Worm (Caenorhabditis elegans) whole organism, young adult: ENCODE results near the gene F55A4.13.

Experiments used
- B0261.1 ChIP-seq: sonication (generic microtip); optimal IDR thresholded peaks from 2 replicates; lab custom pipeline; 2016; ENCODE audit warnings: mild to moderate bottlenecking, missing genetic modification characterization, moderate library complexity, missing compliant biosample characterization
- B0336.3 ChIP-seq: fragments of 200-800 bp; sonication (Bioruptor generic); IDR thresholded peaks from 2 replicates; pipeline ENCODE4 v1.3.6; 2022; ENCODE audit warnings: missing genetic modification characterization, missing compliant biosample characterization
- C06A6.2 ChIP-seq: fragments of 200-800 bp; sonication (Bioruptor generic); conservative IDR thresholded peaks from 2 replicates; pipeline ENCODE4 v1.3.6; 2022; ENCODE audit warnings: missing genetic modification characterization, missing compliant biosample characterization
- C17E4.6 ChIP-seq: fragments of 200-800 bp; sonication (Bioruptor generic); IDR thresholded peaks from 2 replicates; pipeline ENCODE4 v1.3.6; 2022; ENCODE audit warnings: missing genetic modification reagents, missing genetic modification characterization, missing compliant biosample characterization
- F10E7.11 ChIP-seq: sonication (generic microtip); optimal IDR thresholded peaks from 2 replicates; lab custom pipeline; 2017; ENCODE audit warnings: mild to moderate bottlenecking, missing genetic modification characterization, moderate library complexity, missing compliant biosample characterization
- K11D2.4 ChIP-seq: fragments of 200-800 bp; sonication (Bioruptor generic); IDR thresholded peaks from 2 replicates; pipeline ENCODE4 v1.3.6; 2022; ENCODE audit warnings: missing genetic modification reagents, missing genetic modification characterization, missing compliant biosample characterization
- K12H6.12 ChIP-seq: fragments of 200-800 bp; sonication (Bioruptor generic); optimal IDR thresholded peaks from 2 replicates; lab custom pipeline; 2018; ENCODE audit warnings: mild to moderate bottlenecking, missing genetic modification characterization, missing compliant biosample characterization
- Y95B8A.8 ChIP-seq: fragments of 200-800 bp; sonication (Bioruptor generic); IDR thresholded peaks from 2 replicates; pipeline ENCODE4 v1.3.6; 2022; ENCODE audit warnings: missing genetic modification reagents, missing genetic modification characterization, missing compliant biosample characterization
- ama-1 ChIP-seq, 3 experiments: fragments of 150-350 bp in 1 of 3; sonication (generic microtip) in 2 of 3; optimal IDR thresholded peaks; 2 replicates each; lab custom pipeline; 2014 to 2018; ENCODE audit warnings: missing biosample characterization in 2 of 3, missing genetic modification characterization in 2 of 3, missing genetic modification reagents in 2 of 3
- aptf-3 ChIP-seq: fragments of 200-800 bp; sonication (Bioruptor generic); IDR thresholded peaks from 2 replicates; pipeline ENCODE4 v1.3.6; 2022; ENCODE audit warnings: missing genetic modification characterization, missing compliant biosample characterization
- atf-7 ChIP-seq: sonication (generic microtip); optimal IDR thresholded peaks from 2 replicates; lab custom pipeline; 2017; ENCODE audit warnings: mild to moderate bottlenecking, missing genetic modification characterization, missing compliant biosample characterization
- attf-6 ChIP-seq: fragments of 200-800 bp; sonication (Bioruptor generic); IDR thresholded peaks from 2 replicates; pipeline ENCODE4 v1.3.6; 2022; ENCODE audit warnings: missing genetic modification reagents, missing genetic modification characterization, missing compliant biosample characterization
- bed-2 ChIP-seq: fragments of 200-800 bp; sonication (Bioruptor generic); IDR thresholded peaks from 2 replicates; pipeline ENCODE4 v1.3.6; 2022; ENCODE audit warnings: missing genetic modification reagents, missing genetic modification characterization, missing compliant biosample characterization
- cebp-1 ChIP-seq, 2 experiments: fragments of 200-800 bp in 1 of 2; sonication (Bioruptor generic) in 1 of 2; sonication (generic microtip) in 1 of 2; IDR thresholded peaks in 1 of 2; optimal IDR thresholded peaks in 1 of 2; 2 replicates each; pipeline versions ENCODE4 v1.3.6 to Lab custom; 2017 to 2022; ENCODE audit warnings: missing compliant biosample characterization in 2 of 2, missing genetic modification characterization in 2 of 2, mild to moderate bottlenecking in 1 of 2, missing genetic modification reagents in 1 of 2, moderate library complexity in 1 of 2
- chd-7 ChIP-seq: sonication (generic microtip); optimal IDR thresholded peaks from 2 replicates; lab custom pipeline; 2016; ENCODE audit warnings: mild to moderate bottlenecking, missing genetic modification characterization, moderate library complexity, missing compliant biosample characterization
- die-1 ChIP-seq: sonication (generic microtip); optimal IDR thresholded peaks from 2 replicates; lab custom pipeline; 2016; ENCODE audit warnings: missing genotype, mild to moderate bottlenecking, missing genetic modification characterization, missing compliant biosample characterization
- egrh-3 ChIP-seq: fragments of 200-800 bp; sonication (Bioruptor generic); IDR thresholded peaks from 2 replicates; pipeline ENCODE4 v1.3.6; 2022; ENCODE audit warnings: missing genetic modification reagents, missing genetic modification characterization, missing compliant biosample characterization
- gei-17 ChIP-seq: fragments of 200-800 bp; sonication (Bioruptor generic); optimal IDR thresholded peaks from 2 replicates; lab custom pipeline; 2018; ENCODE audit warnings: mild to moderate bottlenecking, missing genetic modification characterization, missing compliant biosample characterization
- hmg-1.2 ChIP-seq: fragments of 200-800 bp; sonication (Bioruptor generic); IDR thresholded peaks from 2 replicates; pipeline ENCODE4 v1.3.6; 2022; ENCODE audit warnings: missing genetic modification reagents, missing genetic modification characterization, missing compliant biosample characterization
- lin-40 ChIP-seq: sonication (generic microtip); optimal IDR thresholded peaks from 2 replicates; lab custom pipeline; 2016; ENCODE audit warnings: missing genetic modification characterization, mild to moderate bottlenecking, missing compliant biosample characterization, missing genotype, missing genetic modification reagents
- lsy-27 ChIP-seq: sonication (generic microtip); optimal IDR thresholded peaks from 2 replicates; lab custom pipeline; 2017; ENCODE audit warnings: missing genetic modification characterization, mild to moderate bottlenecking, missing compliant biosample characterization, antibody characterized with exemption, missing genotype, borderline replicate concordance; ENCODE audit not compliant: insufficient read depth
- madf-3 ChIP-seq: fragments of 200-800 bp; sonication (Bioruptor generic); IDR thresholded peaks from 2 replicates; pipeline ENCODE4 v1.3.6; 2022; ENCODE audit warnings: missing genetic modification reagents, missing genetic modification characterization, missing compliant biosample characterization
- mcd-1 ChIP-seq: fragments of 200-800 bp; sonication (Bioruptor generic); IDR thresholded peaks from 2 replicates; pipeline ENCODE4 v1.3.6; 2022; ENCODE audit warnings: missing genetic modification reagents, missing genetic modification characterization, missing compliant biosample characterization
- mes-4 ChIP-seq: sonication (generic microtip); optimal IDR thresholded peaks from 2 replicates; lab custom pipeline; 2016; ENCODE audit warnings: missing genotype, missing genetic modification characterization, missing compliant biosample characterization
- nfya-1 ChIP-seq: sonication (generic microtip); optimal IDR thresholded peaks from 2 replicates; lab custom pipeline; 2017; ENCODE audit warnings: antibody characterized with exemption, missing compliant biosample characterization, missing genetic modification characterization, borderline replicate concordance; ENCODE audit not compliant: insufficient read depth
- pbrm-1 ChIP-seq: fragments of 200-800 bp; sonication (Bioruptor generic); IDR thresholded peaks from 2 replicates; pipeline ENCODE4 v1.3.6; 2022; ENCODE audit warnings: missing genetic modification reagents, missing genetic modification characterization, missing compliant biosample characterization
- repo-1 ChIP-seq: sonication (generic microtip); optimal IDR thresholded peaks from 2 replicates; lab custom pipeline; 2017; ENCODE audit warnings: mild to moderate bottlenecking, missing genetic modification characterization, missing compliant biosample characterization
- unc-130 ChIP-seq: sonication (generic microtip); optimal IDR thresholded peaks from 2 replicates; lab custom pipeline; 2016; ENCODE audit warnings: missing genetic modification reagents, missing genetic modification characterization, missing compliant biosample characterization
- zfh-2 ChIP-seq: fragments of 200-800 bp; sonication (Bioruptor generic); conservative IDR thresholded peaks from 2 replicates; pipeline ENCODE4 v1.3.6; 2022; ENCODE audit warnings: missing genetic modification reagents, missing genetic modification characterization, missing compliant biosample characterization

Gene F55A4.13

ce11 chrX:1017456-1017855, at the start of gene F55A4.13, which contains the start of gene nlf-1:
F55A4.13 (minus strand) TSS chrX:1017556.
nlf-1 (minus strand) TSS chrX:1017567.
- TF ChIP-seq cebp-1 (GFP tag; IDR thresholded peaks at IDR 0.05; lab: Robert Waterston, UW) (no peak), cebp-1 (tag; optimal IDR thresholded peaks at IDR 0.05; lab: Kevin White, UChicago) (no peak), lsy-27 (no peak), nfya-1 (tag; lab: Kevin White, UChicago) (no peak), mes-4 (tag; lab: Kevin White, UChicago) (no peak), die-1 (tag; lab: Kevin White, UChicago) (no peak), bed-2 (GFP tag; lab: Robert Waterston, UW) (no peak), gei-17 (no peak), B0261.1 (tag; lab: Kevin White, UChicago) (no peak), C17E4.6 (GFP tag; lab: Robert Waterston, UW) (no peak), unc-130 (no peak), attf-6 (GFP tag; lab: Robert Waterston, UW) (no peak)
- TF ChIP-seq, all 124 proteins: peak for 0

- TF ChIP-seq lin-40 (peak; percentile 50), B0261.1 (tag; lab: Kevin White, UChicago) (no peak), Y95B8A.8 (no peak), F10E7.11 (peak; percentile 28), pbrm-1 (GFP tag; lab: Robert Waterston, UW) (peak; percentile 29; the same call in 1 of the 2 replicates), atf-7 (tag; lab: Kevin White, UChicago) (peak; percentile 3), chd-7 (tag; lab: Kevin White, UChicago) (peak; percentile 63), K12H6.12 (tag; lab: Kevin White, UChicago) (peak; percentile 72), mcd-1 (GFP tag; lab: Robert Waterston, UW) (peak; percentile 52), hmg-1.2 (peak; percentile 34; the same call in 1 of the 2 replicates), cebp-1 (GFP tag; IDR thresholded peaks at IDR 0.05; lab: Robert Waterston, UW) (no peak), cebp-1 (tag; optimal IDR thresholded peaks at IDR 0.05; lab: Kevin White, UChicago) (peak; percentile 46), attf-6 (GFP tag; lab: Robert Waterston, UW) (no peak), C06A6.2 (GFP tag; lab: Robert Waterston, UW) (0 out of 2 replicates have a peak, but pooled peaks have one; percentile 15), K11D2.4 (GFP tag; lab: Robert Waterston, UW) (peak; percentile 50; the same call in 1 of the 2 replicates), egrh-3 (GFP tag; lab: Robert Waterston, UW) (peak; percentile 92), zfh-2 (peak; percentile 98), ama-1 (optimal IDR thresholded peaks at IDR 0.05; lab: Kevin White, UChicago) (no peak), ama-1 (GFP tag; optimal IDR thresholded peaks at IDR 0.05; lab: Kevin White, UChicago) (no peak)
These were observed 46.7 kb upstream of the F55A4.13 start for ce11 chrX:1064064-1064463.

- TF ChIP-seq zfh-2: peak; percentile 46; the same call in 1 of the 2 replicates
- no peak for TF ChIP-seq B0336.3
These were observed 45.2 kb upstream of the F55A4.13 start, which contains the start of gene unc-1 for ce11 chrX:1062403-1063073. unc-1 (minus strand) TSS chrX:1062453.

ce11 chrX:1060705-1061104, 43.3 kb upstream of the F55A4.13 start:
- TF ChIP-seq madf-3 (GFP tag; lab: Robert Waterston, UW) (0 out of 2 replicates have a peak, but pooled peaks have one; percentile 10), aptf-3 (GFP tag; lab: Robert Waterston, UW) (no peak), repo-1 (tag; lab: Kevin White, UChicago) (no peak)
- TF ChIP-seq, all 124 proteins: peak for 1
